Fruit fly (Drosophila melanogaster) whole organism, embryonic: Measurements from ENCODE around the gene Cpr11B.
A peak's percentile ranks its signal among the peaks of the same experiment; 100 is the strongest.

ENCODE experiments used
- CG10462 ChIP-seq: fragments of 200-800 bp; sonication (Bioruptor generic); optimal IDR thresholded peaks from 2 replicates; lab custom pipeline; 2016; ENCODE audit warnings: missing biosample characterization, missing genetic modification characterization
- CG10565 ChIP-seq: fragments of 200-800 bp; sonication (Bioruptor generic); optimal IDR thresholded peaks from 3 replicates; lab custom pipeline; 2016; ENCODE audit warnings: missing biosample characterization, mild to moderate bottlenecking, missing genetic modification characterization
- CG11398 ChIP-seq: fragments of 200-800 bp; sonication (Bioruptor generic); optimal IDR thresholded peaks from 2 replicates; lab custom pipeline; 2016; ENCODE audit warnings: missing biosample characterization, missing genetic modification characterization
- CG11504 ChIP-seq: fragments of 200-800 bp; sonication (Bioruptor generic); optimal IDR thresholded peaks from 3 replicates; lab custom pipeline; 2019; ENCODE audit warnings: missing biosample characterization, mild to moderate bottlenecking, missing genetic modification characterization, moderate library complexity
- CG11695 ChIP-seq: fragments of 200-800 bp; sonication (Bioruptor generic); IDR thresholded peaks from 3 replicates; pipeline ENCODE4 v1.3.6; 2022; ENCODE audit warnings: missing biosample characterization, missing genetic modification characterization
- CG11723 ChIP-seq: fragments of 200-800 bp; sonication (Bioruptor generic); optimal IDR thresholded peaks from 2 replicates; lab custom pipeline; 2017; ENCODE audit warnings: missing biosample characterization, mild to moderate bottlenecking, missing genetic modification characterization
- CG13424 ChIP-seq: fragments of 200-800 bp; sonication (Bioruptor generic); optimal IDR thresholded peaks from 2 replicates; lab custom pipeline; 2019; ENCODE audit warnings: missing biosample characterization, mild to moderate bottlenecking, missing genetic modification characterization, moderate library complexity
- CG14710 ChIP-seq: fragments of 200-800 bp; sonication (Bioruptor generic); optimal IDR thresholded peaks from 3 replicates; lab custom pipeline; 2019; ENCODE audit warnings: missing biosample characterization, mild to moderate bottlenecking, missing genetic modification characterization, moderate library complexity
- CG15073 ChIP-seq: fragments of 200-800 bp; sonication (Bioruptor generic); optimal IDR thresholded peaks from 2 replicates; lab custom pipeline; 2016; ENCODE audit warnings: missing biosample characterization, missing genetic modification characterization
- CG17359 ChIP-seq: fragments of 200-800 bp; sonication (Bioruptor generic); optimal IDR thresholded peaks from 3 replicates; lab custom pipeline; 2018; ENCODE audit warnings: missing biosample characterization, mild to moderate bottlenecking, missing genetic modification characterization, moderate library complexity
- CG18011 ChIP-seq: fragments of 200-800 bp; sonication (Bioruptor generic); optimal IDR thresholded peaks from 2 replicates; lab custom pipeline; 2017; ENCODE audit warnings: missing biosample characterization, missing genetic modification characterization, mild to moderate bottlenecking, moderate library complexity, missing genotype
- CG2712 ChIP-seq: fragments of 200-800 bp; optimal IDR thresholded peaks from 3 replicates; lab custom pipeline; 2019; ENCODE audit warnings: missing biosample characterization, mild to moderate bottlenecking, missing genetic modification characterization, moderate library complexity
- CG31224 ChIP-seq: fragments of 200-800 bp; sonication (Bioruptor generic); IDR thresholded peaks from 2 replicates; pipeline ENCODE4 v1.3.6; 2022; ENCODE audit warnings: missing biosample characterization, missing genetic modification characterization
- CG3163 ChIP-seq: fragments of 200-800 bp; sonication (Bioruptor generic); optimal IDR thresholded peaks from 3 replicates; lab custom pipeline; 2016; ENCODE audit warnings: missing biosample characterization, missing genetic modification characterization
- CG3407 ChIP-seq: fragments of 200-800 bp; sonication (Bioruptor generic); optimal IDR thresholded peaks from 2 replicates; lab custom pipeline; 2018; ENCODE audit warnings: missing biosample characterization, mild to moderate bottlenecking, missing genetic modification characterization
- CG34376 ChIP-seq: fragments of 200-800 bp; sonication (Bioruptor generic); optimal IDR thresholded peaks from 2 replicates; lab custom pipeline; 2018; ENCODE audit warnings: missing biosample characterization, mild to moderate bottlenecking, missing genetic modification characterization
- CG4424 ChIP-seq: fragments of 200-800 bp; sonication (Bioruptor generic); optimal IDR thresholded peaks from 3 replicates; lab custom pipeline; 2016; ENCODE audit warnings: missing biosample characterization, missing genetic modification characterization
- CG4707 ChIP-seq: fragments of 200-800 bp; sonication (Bioruptor generic); optimal IDR thresholded peaks from 2 replicates; lab custom pipeline; 2018; ENCODE audit warnings: missing biosample characterization, mild to moderate bottlenecking, missing genetic modification characterization, moderate library complexity
- CG5245 ChIP-seq: fragments of 200-800 bp; sonication (Bioruptor generic); optimal IDR thresholded peaks from 3 replicates; lab custom pipeline; 2016; ENCODE audit warnings: missing biosample characterization, missing genetic modification characterization
- CG6689 ChIP-seq: fragments of 200-800 bp; sonication (Bioruptor generic); IDR thresholded peaks from 2 replicates; pipeline ENCODE4 v1.3.6; 2022; ENCODE audit warnings: missing biosample characterization, missing genetic modification characterization
- CG6765 ChIP-seq: fragments of 200-800 bp; sonication (Bioruptor generic); optimal IDR thresholded peaks from 3 replicates; lab custom pipeline; 2017; ENCODE audit warnings: missing biosample characterization, mild to moderate bottlenecking, missing genetic modification characterization
- D19B ChIP-seq: fragments of 200-800 bp; sonication (Bioruptor generic); optimal IDR thresholded peaks from 2 replicates; lab custom pipeline; 2017; ENCODE audit warnings: missing biosample characterization, mild to moderate bottlenecking, missing genetic modification characterization
- Dbx ChIP-seq: fragments of 200-800 bp; sonication (Bioruptor generic); IDR thresholded peaks from 3 replicates; pipeline ENCODE4 v1.3.6; 2022; ENCODE audit warnings: missing biosample characterization, missing genetic modification characterization
- E2f2 ChIP-seq: fragments of 200-800 bp; sonication (Bioruptor generic); IDR thresholded peaks from 2 replicates; pipeline ENCODE4 v1.3.6; 2022; ENCODE audit warnings: missing biosample characterization, missing genetic modification characterization
- Fer2 ChIP-seq: fragments of 200-800 bp; sonication (Bioruptor generic); optimal IDR thresholded peaks from 2 replicates; lab custom pipeline; 2018; ENCODE audit warnings: missing biosample characterization, mild to moderate bottlenecking, missing genetic modification characterization, moderate library complexity
- HmgD ChIP-seq: fragments of 200-800 bp; sonication (Bioruptor generic); optimal IDR thresholded peaks from 3 replicates; lab custom pipeline; 2016; ENCODE audit warnings: missing biosample characterization, missing genetic modification characterization
- Hr3 ChIP-seq: fragments of 200-800 bp; sonication (Bioruptor generic); optimal IDR thresholded peaks from 3 replicates; lab custom pipeline; 2016; ENCODE audit warnings: missing biosample characterization, missing genetic modification characterization
- Hr39 ChIP-seq: fragments of >200 bp; optimal IDR thresholded peaks from 2 replicates; lab custom pipeline; 2017
- MBD-R2 ChIP-seq: fragments of 200-800 bp; sonication (Bioruptor generic); IDR thresholded peaks from 2 replicates; pipeline ENCODE4 v1.3.6; 2022; ENCODE audit warnings: missing biosample characterization, missing genetic modification characterization
- Meics ChIP-seq: fragments of 200-800 bp; sonication (Bioruptor generic); optimal IDR thresholded peaks from 2 replicates; lab custom pipeline; 2017; ENCODE audit warnings: missing biosample characterization, mild to moderate bottlenecking, missing genetic modification characterization
- Rfx ChIP-seq: fragments of 200-800 bp; sonication (Bioruptor generic); IDR thresholded peaks from 2 replicates; pipeline ENCODE4 v1.3.6; 2022; ENCODE audit warnings: missing biosample characterization, missing genetic modification characterization
- Sin3A ChIP-seq: fragments of >200 bp; optimal IDR thresholded peaks from 2 replicates; lab custom pipeline; 2018
- Sox102F ChIP-seq: fragments of 200-800 bp; sonication (Bioruptor generic); optimal IDR thresholded peaks from 2 replicates; lab custom pipeline; 2018; ENCODE audit warnings: missing biosample characterization, mild to moderate bottlenecking, missing genetic modification characterization, moderate library complexity
- ash1 ChIP-seq: fragments of 200-800 bp; sonication (Bioruptor generic); optimal IDR thresholded peaks from 2 replicates; lab custom pipeline; 2018; ENCODE audit warnings: missing biosample characterization, mild to moderate bottlenecking, missing genetic modification characterization
- bbx ChIP-seq: fragments of 200-800 bp; sonication (Bioruptor generic); IDR thresholded peaks from 2 replicates; pipeline ENCODE4 v1.3.6; 2022; ENCODE audit warnings: missing biosample characterization, missing genetic modification characterization; ENCODE audit not compliant: partially characterized antibody
- br ChIP-seq: fragments of >200 bp; optimal IDR thresholded peaks from 2 replicates; lab custom pipeline; 2017
- cato ChIP-seq: fragments of 200-800 bp; sonication (Bioruptor generic); optimal IDR thresholded peaks from 2 replicates; lab custom pipeline; 2016; ENCODE audit warnings: missing biosample characterization, missing genetic modification characterization, borderline replicate concordance
- da ChIP-seq: fragments of 200-800 bp; sonication (Bioruptor generic); optimal IDR thresholded peaks from 2 replicates; lab custom pipeline; 2016; ENCODE audit warnings: missing biosample characterization, missing genetic modification characterization
- disco-r ChIP-seq: fragments of 200-800 bp; sonication (Bioruptor generic); optimal IDR thresholded peaks from 2 replicates; lab custom pipeline; 2016; ENCODE audit warnings: missing biosample characterization, missing genetic modification characterization
- emc ChIP-seq: fragments of 200-800 bp; sonication (Bioruptor generic); optimal IDR thresholded peaks from 2 replicates; lab custom pipeline; 2016; ENCODE audit warnings: missing biosample characterization, missing genetic modification characterization
- h ChIP-seq: fragments of >200 bp; optimal IDR thresholded peaks from 2 replicates; lab custom pipeline; 2017
- her ChIP-seq: fragments of 200-800 bp; sonication (Bioruptor generic); optimal IDR thresholded peaks from 2 replicates; lab custom pipeline; 2016; ENCODE audit warnings: missing biosample characterization, missing genetic modification characterization
- kni ChIP-seq: fragments of 200-800 bp; sonication (Bioruptor generic); optimal IDR thresholded peaks from 3 replicates; lab custom pipeline; 2017; ENCODE audit warnings: mild to moderate bottlenecking, missing biosample characterization, missing genetic modification reagents, missing genetic modification characterization
- lbe ChIP-seq: fragments of 200-800 bp; sonication (Bioruptor generic); optimal IDR thresholded peaks from 2 replicates; lab custom pipeline; 2016; ENCODE audit warnings: missing biosample characterization, mild to moderate bottlenecking, missing genetic modification characterization
- nom ChIP-seq: fragments of 200-800 bp; sonication (Bioruptor generic); optimal IDR thresholded peaks from 2 replicates; lab custom pipeline; 2017; ENCODE audit warnings: missing biosample characterization, missing genetic modification characterization, mild to moderate bottlenecking, moderate library complexity, missing genetic modification reagents
- pnt ChIP-seq: fragments of 200-800 bp; sonication (Bioruptor generic); optimal IDR thresholded peaks from 3 replicates; lab custom pipeline; 2016; ENCODE audit warnings: missing biosample characterization, missing genetic modification characterization
- scrt ChIP-seq: fragments of 200-800 bp; sonication (Bioruptor generic); optimal IDR thresholded peaks from 2 replicates; lab custom pipeline; 2018; ENCODE audit warnings: missing biosample characterization, mild to moderate bottlenecking, missing genetic modification characterization, moderate library complexity
- sd ChIP-seq: fragments of 200-800 bp; sonication (Bioruptor generic); optimal IDR thresholded peaks from 3 replicates; lab custom pipeline; 2018; ENCODE audit warnings: missing biosample characterization, mild to moderate bottlenecking, missing genetic modification characterization, moderate library complexity
- sqz ChIP-seq: fragments of 200-800 bp; sonication (Bioruptor generic); optimal IDR thresholded peaks from 3 replicates; lab custom pipeline; 2018; ENCODE audit warnings: missing biosample characterization, mild to moderate bottlenecking, missing genetic modification characterization
- ssp ChIP-seq: fragments of 200-800 bp; sonication (Bioruptor generic); IDR thresholded peaks from 2 replicates; pipeline ENCODE4 v1.3.6; 2022; ENCODE audit warnings: missing biosample characterization, missing genetic modification characterization
- stc ChIP-seq: fragments of 200-800 bp; sonication (Bioruptor generic); IDR thresholded peaks from 2 replicates; pipeline ENCODE4 v1.3.6; 2022; ENCODE audit warnings: missing biosample characterization, missing genetic modification characterization
- tna ChIP-seq: fragments of 200-800 bp; sonication (Bioruptor generic); IDR thresholded peaks from 2 replicates; pipeline ENCODE4 v1.3.6; 2022; ENCODE audit warnings: missing biosample characterization, missing genetic modification characterization; ENCODE audit not compliant: partially characterized antibody
- wek ChIP-seq: fragments of 200-800 bp; sonication (Bioruptor generic); optimal IDR thresholded peaks from 3 replicates; lab custom pipeline; 2018; ENCODE audit warnings: missing biosample characterization, mild to moderate bottlenecking, missing genetic modification characterization, moderate library complexity

Gene Cpr11B

dm6 chrX:12539215-12539614, 13.7 kb upstream of the Cpr11B start (continued):
- TF ChIP-seq Sox102F (GFP tag; lab: Kevin White, UChicago) (peak; percentile 36), scrt (GFP tag; lab: Kevin White, UChicago) (peak; percentile 21), CG4707 (GFP tag; lab: Kevin White, UChicago) (no peak), D19B (GFP tag; lab: Kevin White, UChicago) (no peak), kni (GFP tag; lab: Kevin White, UChicago) (no peak), sqz (GFP tag; lab: Kevin White, UChicago) (no peak), CG4424 (GFP tag; lab: Kevin White, UChicago) (peak; percentile 8), Hr39 (lab: Kevin White, UChicago) (no peak), emc (no peak), bbx (GFP tag; lab: Robert Waterston, UW) (no peak), CG6689 (GFP tag; lab: Robert Waterston, UW) (no peak), CG3163 (no peak), CG18011 (GFP tag; lab: Kevin White, UChicago) (no peak), Meics (GFP tag; lab: Kevin White, UChicago) (peak; percentile 42), da (no peak), Sin3A (lab: Kevin White, UChicago) (no peak), CG14710 (no peak), ash1 (GFP tag; lab: Kevin White, UChicago) (no peak), tna (GFP tag; lab: Robert Waterston, UW) (no peak), br (lab: Kevin White, UChicago) (no peak), lbe (no peak), CG15073 (GFP tag; lab: Kevin White, UChicago) (no peak), HmgD (GFP tag; lab: Kevin White, UChicago) (no peak), wek (GFP tag; lab: Kevin White, UChicago) (no peak), CG11504 (tag; lab: Kevin White, UChicago) (peak; percentile 60), CG11723 (GFP tag; lab: Kevin White, UChicago) (no peak), pnt (GFP tag; lab: Kevin White, UChicago) (no peak), disco-r (GFP tag; lab: Kevin White, UChicago) (no peak), Rfx (GFP tag; lab: Robert Waterston, UW) (peak; percentile 51; the same call in 1 of the 2 replicates), Hr3 (no peak), CG13424 (tag; lab: Kevin White, UChicago) (peak; percentile 24), ssp (GFP tag; lab: Robert Waterston, UW) (no peak), CG5245 (GFP tag; lab: Kevin White, UChicago) (no peak), CG2712 (peak; percentile 18), CG31224 (no peak), CG3407 (GFP tag; lab: Kevin White, UChicago) (no peak), E2f2 (GFP tag; lab: Robert Waterston, UW) (no peak), nom (no peak), CG34376 (GFP tag; lab: Kevin White, UChicago) (no peak), sd (tag; lab: Kevin White, UChicago) (no peak), h (lab: Kevin White, UChicago) (no peak), stc (GFP tag; lab: Robert Waterston, UW) (no peak), Fer2 (no peak), MBD-R2 (GFP tag; lab: Robert Waterston, UW) (no peak), CG11398 (no peak), CG11695 (GFP tag; lab: Robert Waterston, UW) (0 out of 3 replicates have a peak, but pooled peaks have one; percentile 21), cato (GFP tag; lab: Kevin White, UChicago) (no peak), CG6765 (no peak), CG10565 (GFP tag; lab: Kevin White, UChicago) (no peak), CG17359 (tag; lab: Kevin White, UChicago) (peak; percentile 10), her (no peak), CG10462 (no peak), Dbx (no peak)
